Fruit fly (Drosophila melanogaster) whole organism, embryonic: ENCODE measurements around the gene Pp2A-29B.
A peak's percentile ranks its signal among the peaks of the same experiment; 100 is the strongest.

ENCODE experiments used
- CG12942 ChIP-seq: fragments of 200-800 bp; sonication (Bioruptor generic); optimal IDR thresholded peaks from 3 replicates; lab custom pipeline; 2016; ENCODE audit warnings: missing biosample characterization, missing genetic modification characterization
- CG14014 ChIP-seq: fragments of 200-800 bp; sonication (Bioruptor generic); IDR thresholded peaks from 2 replicates; pipeline ENCODE4 v1.3.6; 2022; ENCODE audit warnings: missing biosample characterization, missing genetic modification characterization
- CG15269 ChIP-seq: fragments of 200-800 bp; sonication (Bioruptor generic); optimal IDR thresholded peaks from 2 replicates; lab custom pipeline; 2018; ENCODE audit warnings: missing biosample characterization, mild to moderate bottlenecking, missing genetic modification characterization, moderate library complexity
- CG1529 ChIP-seq: fragments of 200-800 bp; sonication (Bioruptor generic); optimal IDR thresholded peaks from 3 replicates; lab custom pipeline; 2018; ENCODE audit warnings: missing biosample characterization, missing genetic modification characterization
- CG15514 ChIP-seq: fragments of 200-800 bp; sonication (Bioruptor generic); optimal IDR thresholded peaks from 3 replicates; lab custom pipeline; 2017; ENCODE audit warnings: missing biosample characterization, missing genetic modification characterization, mild to moderate bottlenecking, moderate library complexity, missing genetic modification reagents
- CG18011 ChIP-seq: fragments of 200-800 bp; sonication (Bioruptor generic); optimal IDR thresholded peaks from 2 replicates; lab custom pipeline; 2017; ENCODE audit warnings: missing biosample characterization, missing genetic modification characterization, mild to moderate bottlenecking, moderate library complexity, missing genotype
- CG2120 ChIP-seq: fragments of 200-800 bp; sonication (Bioruptor generic); optimal IDR thresholded peaks from 3 replicates; lab custom pipeline; 2016; ENCODE audit warnings: missing biosample characterization, missing genetic modification characterization
- CG2129 ChIP-seq: fragments of 200-800 bp; sonication (Bioruptor generic); IDR thresholded peaks from 2 replicates; pipeline ENCODE4 v1.3.6; 2022; ENCODE audit warnings: missing biosample characterization, missing genetic modification characterization; ENCODE audit not compliant: partially characterized antibody
- CG31441 ChIP-seq: fragments of 200-800 bp; sonication (Bioruptor generic); IDR thresholded peaks from 2 replicates; pipeline ENCODE4 v1.3.6; 2022; ENCODE audit warnings: missing biosample characterization, missing genetic modification characterization
- CG32767 ChIP-seq: fragments of 200-800 bp; sonication (Bioruptor generic); IDR thresholded peaks from 2 replicates; pipeline ENCODE4 v1.3.6; 2022; ENCODE audit warnings: missing biosample characterization, missing genetic modification characterization
- CG32772 ChIP-seq: fragments of 200-800 bp; sonication (Bioruptor generic); IDR thresholded peaks from 2 replicates; pipeline ENCODE4 v1.3.6; 2022; ENCODE audit warnings: missing biosample characterization, missing genetic modification characterization
- CG34224 ChIP-seq: fragments of 200-800 bp; sonication (Bioruptor generic); IDR thresholded peaks from 3 replicates; pipeline ENCODE4 v1.3.6; 2022; ENCODE audit warnings: missing biosample characterization, missing genetic modification characterization; ENCODE audit not compliant: partially characterized antibody
- CG4328 ChIP-seq: fragments of 200-800 bp; sonication (Bioruptor generic); optimal IDR thresholded peaks from 3 replicates; lab custom pipeline; 2017; ENCODE audit warnings: missing biosample characterization, missing genetic modification reagents, missing genetic modification characterization
- CG6765 ChIP-seq: fragments of 200-800 bp; sonication (Bioruptor generic); optimal IDR thresholded peaks from 3 replicates; lab custom pipeline; 2017; ENCODE audit warnings: missing biosample characterization, mild to moderate bottlenecking, missing genetic modification characterization
- CG6854 ChIP-seq: fragments of 200-800 bp; sonication (Bioruptor generic); optimal IDR thresholded peaks from 3 replicates; lab custom pipeline; 2017; ENCODE audit warnings: missing biosample characterization, mild to moderate bottlenecking, missing genetic modification characterization
- CG8388 ChIP-seq: fragments of 200-800 bp; sonication (Bioruptor generic); optimal IDR thresholded peaks from 2 replicates; lab custom pipeline; 2019; ENCODE audit warnings: missing biosample characterization, mild to moderate bottlenecking, missing genetic modification characterization, moderate library complexity
- CG9215 ChIP-seq: fragments of 200-800 bp; sonication (Bioruptor generic); IDR thresholded peaks from 2 replicates; pipeline ENCODE4 v1.3.6; 2022; ENCODE audit warnings: missing biosample characterization, missing genetic modification characterization
- Deaf1 ChIP-seq: fragments of 200-800 bp; optimal IDR thresholded peaks from 3 replicates; lab custom pipeline; 2019; ENCODE audit warnings: missing biosample characterization, mild to moderate bottlenecking, missing genetic modification characterization, moderate library complexity
- GATAe ChIP-seq: fragments of 200-800 bp; sonication (Bioruptor generic); conservative IDR thresholded peaks from 2 replicates; pipeline ENCODE4 v1.3.6; 2022; ENCODE audit warnings: missing biosample characterization, missing genetic modification characterization
- Mad ChIP-seq: fragments of 200-800 bp; sonication (Bioruptor generic); optimal IDR thresholded peaks from 2 replicates; lab custom pipeline; 2016; ENCODE audit warnings: missing biosample characterization, missing genetic modification characterization
- Max ChIP-seq: fragments of 200-800 bp; sonication (Bioruptor generic); optimal IDR thresholded peaks from 2 replicates; lab custom pipeline; 2016; ENCODE audit warnings: missing biosample characterization, mild to moderate bottlenecking, missing genetic modification characterization
- Neu2 ChIP-seq: fragments of 200-800 bp; sonication (Bioruptor generic); optimal IDR thresholded peaks from 3 replicates; lab custom pipeline; 2016; ENCODE audit warnings: missing biosample characterization, missing genetic modification characterization, borderline replicate concordance
- Oli ChIP-seq: fragments of 200-800 bp; sonication (Bioruptor generic); optimal IDR thresholded peaks from 2 replicates; lab custom pipeline; 2018; ENCODE audit warnings: missing biosample characterization, mild to moderate bottlenecking, missing genetic modification characterization, moderate library complexity
- Rfx ChIP-seq: fragments of 200-800 bp; sonication (Bioruptor generic); IDR thresholded peaks from 2 replicates; pipeline ENCODE4 v1.3.6; 2022; ENCODE audit warnings: missing biosample characterization, missing genetic modification characterization
- ap ChIP-seq: fragments of 200-800 bp; sonication (Bioruptor generic); IDR thresholded peaks from 2 replicates; pipeline ENCODE4 v1.3.6; 2022; ENCODE audit warnings: missing biosample characterization, missing genetic modification characterization
- bab2 ChIP-seq: fragments of 200-800 bp; sonication (Bioruptor generic); optimal IDR thresholded peaks from 2 replicates; lab custom pipeline; 2016; ENCODE audit warnings: missing biosample characterization, missing genetic modification characterization
- cas ChIP-seq: fragments of 200-800 bp; sonication (Bioruptor generic); IDR thresholded peaks from 2 replicates; pipeline ENCODE4 v1.3.6; 2022; ENCODE audit warnings: missing biosample characterization, missing genetic modification characterization
- crc ChIP-seq: fragments of 200-800 bp; sonication (Bioruptor generic); optimal IDR thresholded peaks from 2 replicates; lab custom pipeline; 2016; ENCODE audit warnings: missing biosample characterization, missing genetic modification characterization
- crp ChIP-seq, 2 experiments: fragments of 200-800 bp; sonication (Bioruptor generic); optimal IDR thresholded peaks; 2 replicates in 1 of 2; 3 replicates in 1 of 2; lab custom pipeline; 2017; ENCODE audit warnings: missing biosample characterization in 2 of 2, missing genetic modification characterization in 2 of 2, mild to moderate bottlenecking in 1 of 2, moderate library complexity in 1 of 2
- cwo ChIP-seq: fragments of 200-800 bp; sonication (Bioruptor generic); optimal IDR thresholded peaks from 3 replicates; lab custom pipeline; 2017; ENCODE audit warnings: missing biosample characterization, missing genetic modification characterization, mild to moderate bottlenecking, moderate library complexity, missing genetic modification reagents
- da ChIP-seq: fragments of 200-800 bp; sonication (Bioruptor generic); optimal IDR thresholded peaks from 2 replicates; lab custom pipeline; 2016; ENCODE audit warnings: missing biosample characterization, missing genetic modification characterization
- dmrt11E ChIP-seq: fragments of 200-800 bp; sonication (Bioruptor generic); optimal IDR thresholded peaks from 3 replicates; lab custom pipeline; 2018; ENCODE audit warnings: missing biosample characterization, mild to moderate bottlenecking, missing genetic modification characterization, moderate library complexity
- dpn ChIP-seq, 2 experiments: fragments of 200-800 bp; sonication (Bioruptor generic); optimal IDR thresholded peaks; 3 replicates each; lab custom pipeline; 2016; ENCODE audit warnings: missing biosample characterization in 2 of 2, missing genetic modification characterization in 2 of 2
- ftz-f1 ChIP-seq: fragments of 200-800 bp; sonication (Bioruptor generic); optimal IDR thresholded peaks from 2 replicates; lab custom pipeline; 2016; ENCODE audit warnings: missing biosample characterization, missing genetic modification characterization
- gcm ChIP-seq: fragments of 200-800 bp; sonication (Bioruptor generic); optimal IDR thresholded peaks from 2 replicates; lab custom pipeline; 2019; ENCODE audit warnings: missing biosample characterization, mild to moderate bottlenecking, missing genetic modification characterization, moderate library complexity
- gem ChIP-seq: fragments of 200-800 bp; sonication (Bioruptor generic); optimal IDR thresholded peaks from 2 replicates; lab custom pipeline; 2019; ENCODE audit warnings: missing biosample characterization, mild to moderate bottlenecking, missing genetic modification characterization, moderate library complexity
- jumu ChIP-seq: fragments of 200-800 bp; sonication (Bioruptor generic); optimal IDR thresholded peaks from 3 replicates; lab custom pipeline; 2016; ENCODE audit warnings: missing biosample characterization, missing genetic modification characterization
- knrl ChIP-seq: fragments of 200-800 bp; sonication (Bioruptor generic); IDR thresholded peaks from 3 replicates; pipeline ENCODE4 v1.3.6; 2022; ENCODE audit warnings: missing biosample characterization, missing genetic modification characterization; ENCODE audit not compliant: partially characterized antibody
- lov ChIP-seq, 2 experiments: fragments of 200-800 bp in 1 of 2; fragments of >200 bp in 1 of 2; sonication (Bioruptor generic) in 1 of 2; IDR thresholded peaks in 1 of 2; optimal IDR thresholded peaks in 1 of 2; 2 replicates in 1 of 2; 3 replicates in 1 of 2; pipeline versions ENCODE4 v1.3.6 to Lab custom; 2017 to 2022; ENCODE audit warnings: missing biosample characterization in 1 of 2, missing genetic modification characterization in 1 of 2
- maf-S ChIP-seq: fragments of 200-800 bp; sonication (Bioruptor generic); optimal IDR thresholded peaks from 2 replicates; lab custom pipeline; 2016; ENCODE audit warnings: missing biosample characterization, missing genetic modification characterization
- onecut ChIP-seq: fragments of 200-800 bp; sonication (Bioruptor generic); IDR thresholded peaks from 2 replicates; pipeline ENCODE4 v1.3.6; 2022; ENCODE audit warnings: missing biosample characterization, missing genetic modification characterization
- pita ChIP-seq: fragments of 200-800 bp; sonication (Bioruptor generic); optimal IDR thresholded peaks from 2 replicates; lab custom pipeline; 2017; ENCODE audit warnings: missing biosample characterization, mild to moderate bottlenecking, missing genetic modification characterization
- row ChIP-seq: fragments of 200-800 bp; sonication (Bioruptor generic); IDR thresholded peaks from 3 replicates; pipeline ENCODE4 v1.3.6; 2022; ENCODE audit warnings: missing biosample characterization, missing genetic modification characterization
- tgo ChIP-seq: fragments of 200-800 bp; sonication (Bioruptor generic); IDR thresholded peaks from 3 replicates; pipeline ENCODE4 v1.3.6; 2022; ENCODE audit warnings: missing biosample characterization, missing genetic modification characterization
- tll ChIP-seq, 2 experiments: fragments of 200-800 bp in 1 of 2; fragments of >200 bp in 1 of 2; sonication (Bioruptor generic) in 1 of 2; optimal IDR thresholded peaks; 2 replicates each; lab custom pipeline; 2017 to 2019; ENCODE audit warnings: missing biosample characterization in 2 of 2, missing genetic modification characterization in 2 of 2, mild to moderate bottlenecking in 1 of 2, moderate library complexity in 1 of 2
- vnd ChIP-seq: fragments of 200-800 bp; sonication (Bioruptor generic); IDR thresholded peaks from 3 replicates; pipeline ENCODE4 v1.3.6; 2022; ENCODE audit warnings: missing biosample characterization, missing genetic modification characterization; ENCODE audit not compliant: partially characterized antibody

Gene Pp2A-29B

dm6 chr2L:8403286-8404270 is 37.7 kb downstream of the Pp2A-29B start, which contains the start of gene emb (continued):
- TF ChIP-seq CG2120 (GFP tag; lab: Kevin White, UChicago) (peak; percentile 70), gem (no peak), CG32767 (GFP tag; lab: Robert Waterston, UW) (no peak), Neu2 (GFP tag; lab: Kevin White, UChicago) (no peak), CG31441 (no peak), ap (no peak), ftz-f1 (GFP tag; lab: Kevin White, UChicago) (peak; percentile 19), Oli (tag; lab: Kevin White, UChicago) (no peak), jumu (GFP tag; lab: Kevin White, UChicago) (peak; percentile 58), crc (GFP tag; lab: Kevin White, UChicago) (no peak), maf-S (GFP tag; lab: Kevin White, UChicago) (peak; percentile 30), vnd (GFP tag; lab: Robert Waterston, UW) (peak; percentile 97), CG15269 (tag; lab: Kevin White, UChicago) (no peak), tgo (GFP tag; lab: Robert Waterston, UW) (no peak), gcm (GFP tag; lab: Kevin White, UChicago) (no peak), CG9215 (GFP tag; lab: Robert Waterston, UW) (peak; percentile 17; the same call in 1 of the 2 replicates), Max (peak; percentile 49), da (GFP tag; lab: Kevin White, UChicago) (no peak), CG6854 (no peak), CG14014 (0 out of 2 replicates have a peak, but pooled peaks have one; percentile 19), CG34224 (GFP tag; lab: Robert Waterston, UW) (peak; percentile 95), CG18011 (GFP tag; lab: Kevin White, UChicago) (no peak), crp (GFP tag; optimal IDR thresholded peaks at IDR 0.05; lab: Kevin White, UChicago) (peak in 1 of 2 experiments; percentile 21), GATAe (no peak), dpn (GFP tag; optimal IDR thresholded peaks at IDR 0.05; lab: Kevin White, UChicago) (peak; percentile 36 to 50), onecut (GFP tag; lab: Robert Waterston, UW) (peak; percentile 1; the same call in 1 of the 2 replicates), tll (GFP tag; optimal IDR thresholded peaks at IDR 0.05; lab: Kevin White, UChicago) (peak in 1 of 2 experiments; percentile 1), Mad (GFP tag; lab: Kevin White, UChicago) (peak; percentile 65), Deaf1 (tag; lab: Kevin White, UChicago) (no peak), CG8388 (GFP tag; lab: Kevin White, UChicago) (peak; percentile 4), CG6765 (GFP tag; lab: Kevin White, UChicago) (no peak), dmrt11E (tag; lab: Kevin White, UChicago) (peak; percentile 48), CG2129 (GFP tag; lab: Robert Waterston, UW) (peak; percentile 67; the same call in 1 of the 2 replicates), pita (GFP tag; lab: Kevin White, UChicago) (no peak), CG32772 (GFP tag; lab: Robert Waterston, UW) (no peak), lov (optimal IDR thresholded peaks at IDR 0.05; lab: Kevin White, UChicago) (no peak), lov (GFP tag; IDR thresholded peaks at IDR 0.05; lab: Robert Waterston, UW) (no peak), bab2 (GFP tag; lab: Kevin White, UChicago) (peak; percentile 43), knrl (GFP tag; lab: Robert Waterston, UW) (peak; percentile 90), cwo (GFP tag; lab: Kevin White, UChicago) (no peak), CG15514 (peak; percentile 91), CG4328 (GFP tag; lab: Kevin White, UChicago) (peak; percentile 40), CG12942 (GFP tag; lab: Kevin White, UChicago) (peak; percentile 9), CG1529 (GFP tag; lab: Kevin White, UChicago) (no peak), cas (GFP tag; lab: Robert Waterston, UW) (peak; percentile 18; the same call in 1 of the 2 replicates), Rfx (peak; percentile 69), row (peak; percentile 76)
